Fruit fly (Drosophila melanogaster) whole organism, embryonic: ENCODE measurements around the gene Sf3a2.

Experiments
- BEAF-32 ChIP-seq: fragments of 200-800 bp; sonication (Bioruptor generic); optimal IDR thresholded peaks from 3 replicates; lab custom pipeline; 2017; ENCODE audit warnings: missing biosample characterization, missing genetic modification characterization, mild to moderate bottlenecking, moderate library complexity, missing genetic modification reagents
- CG10321 ChIP-seq: fragments of 200-800 bp; sonication (Bioruptor generic); IDR thresholded peaks from 2 replicates; pipeline ENCODE4 v1.3.6; 2022; ENCODE audit warnings: missing biosample characterization, missing genetic modification characterization
- CG12104 ChIP-seq: fragments of 200-800 bp; sonication (Bioruptor generic); optimal IDR thresholded peaks from 3 replicates; lab custom pipeline; 2016; ENCODE audit warnings: missing biosample characterization, missing genetic modification characterization
- CG12236 ChIP-seq: fragments of 200-800 bp; sonication (Bioruptor generic); optimal IDR thresholded peaks from 2 replicates; lab custom pipeline; 2016; ENCODE audit warnings: missing biosample characterization, missing genetic modification characterization
- CG13287 ChIP-seq: fragments of 200-800 bp; sonication (Bioruptor generic); IDR thresholded peaks from 2 replicates; pipeline ENCODE4 v1.3.6; 2022; ENCODE audit warnings: missing biosample characterization, missing genetic modification characterization; ENCODE audit not compliant: partially characterized antibody
- CG15601 ChIP-seq: fragments of 200-800 bp; sonication (Bioruptor generic); optimal IDR thresholded peaks from 3 replicates; lab custom pipeline; 2019; ENCODE audit warnings: missing biosample characterization, mild to moderate bottlenecking, missing genetic modification characterization, moderate library complexity
- CG17359 ChIP-seq: fragments of 200-800 bp; sonication (Bioruptor generic); optimal IDR thresholded peaks from 3 replicates; lab custom pipeline; 2018; ENCODE audit warnings: missing biosample characterization, mild to moderate bottlenecking, missing genetic modification characterization, moderate library complexity
- CG1832 ChIP-seq: fragments of 200-800 bp; sonication (Bioruptor generic); optimal IDR thresholded peaks from 2 replicates; lab custom pipeline; 2017; ENCODE audit warnings: missing biosample characterization, mild to moderate bottlenecking, missing genetic modification characterization, inconsistent platforms
- CG18599 ChIP-seq: fragments of 200-800 bp; sonication (Bioruptor generic); optimal IDR thresholded peaks from 3 replicates; lab custom pipeline; 2017; ENCODE audit warnings: missing biosample characterization, missing genetic modification characterization, mild to moderate bottlenecking, moderate library complexity, missing genetic modification reagents
- CG2678 ChIP-seq: fragments of 200-800 bp; sonication (Bioruptor generic); optimal IDR thresholded peaks from 3 replicates; lab custom pipeline; 2019; ENCODE audit warnings: missing biosample characterization, mild to moderate bottlenecking, missing genetic modification characterization, moderate library complexity
- CG30403 ChIP-seq: fragments of 200-800 bp; sonication (Bioruptor generic); optimal IDR thresholded peaks from 3 replicates; lab custom pipeline; 2016; ENCODE audit warnings: missing biosample characterization, missing genetic modification characterization
- CG3065 ChIP-seq: fragments of 200-800 bp; sonication (Bioruptor generic); optimal IDR thresholded peaks from 2 replicates; lab custom pipeline; 2016; ENCODE audit warnings: missing biosample characterization, missing genetic modification characterization
- CG31441 ChIP-seq: fragments of 200-800 bp; sonication (Bioruptor generic); IDR thresholded peaks from 2 replicates; pipeline ENCODE4 v1.3.6; 2022; ENCODE audit warnings: missing biosample characterization, missing genetic modification characterization
- CG3847 ChIP-seq: fragments of 200-800 bp; sonication (Bioruptor generic); IDR thresholded peaks from 2 replicates; pipeline ENCODE4 v1.3.6; 2022; ENCODE audit warnings: missing biosample characterization, missing genetic modification characterization
- CG4617 ChIP-seq: fragments of 200-800 bp; sonication (Bioruptor generic); optimal IDR thresholded peaks from 3 replicates; lab custom pipeline; 2016; ENCODE audit warnings: missing biosample characterization, missing genetic modification characterization, borderline replicate concordance
- CG5953 ChIP-seq: fragments of 200-800 bp; sonication (Bioruptor generic); IDR thresholded peaks from 2 replicates; pipeline ENCODE4 v1.3.6; 2022; ENCODE audit warnings: missing biosample characterization, missing genetic modification characterization
- CG8089 ChIP-seq: fragments of 200-800 bp; sonication (Bioruptor generic); optimal IDR thresholded peaks from 3 replicates; lab custom pipeline; 2016; ENCODE audit warnings: missing biosample characterization, missing genetic modification characterization
- Camta ChIP-seq: fragments of 200-800 bp; sonication (Bioruptor generic); optimal IDR thresholded peaks from 2 replicates; lab custom pipeline; 2016; ENCODE audit warnings: missing biosample characterization, missing genetic modification characterization
- Doc2 ChIP-seq: fragments of 200-800 bp; sonication (Bioruptor generic); IDR thresholded peaks from 2 replicates; pipeline ENCODE4 v1.3.6; 2022; ENCODE audit warnings: missing biosample characterization, missing genetic modification characterization
- GATAe ChIP-seq: fragments of 200-800 bp; sonication (Bioruptor generic); conservative IDR thresholded peaks from 2 replicates; pipeline ENCODE4 v1.3.6; 2022; ENCODE audit warnings: missing biosample characterization, missing genetic modification characterization
- HHEX ChIP-seq: fragments of 200-800 bp; sonication (Bioruptor generic); optimal IDR thresholded peaks from 3 replicates; lab custom pipeline; 2017; ENCODE audit warnings: missing biosample characterization, mild to moderate bottlenecking, missing genetic modification characterization, missing genetic modification reagents
- HmgZ ChIP-seq: fragments of 200-800 bp; sonication (Bioruptor generic); optimal IDR thresholded peaks from 2 replicates; lab custom pipeline; 2018; ENCODE audit warnings: missing biosample characterization, mild to moderate bottlenecking, missing genetic modification characterization
- Lpt ChIP-seq: fragments of >200 bp; optimal IDR thresholded peaks from 2 replicates; lab custom pipeline; 2018; ENCODE audit warnings: missing biosample characterization, missing genetic modification characterization
- Nf-YC ChIP-seq: fragments of 200-800 bp; optimal IDR thresholded peaks from 3 replicates; lab custom pipeline; 2019; ENCODE audit warnings: missing biosample characterization, mild to moderate bottlenecking, missing genetic modification characterization, moderate library complexity
- Ptx1 ChIP-seq: fragments of 200-800 bp; sonication (Bioruptor generic); IDR thresholded peaks from 2 replicates; pipeline ENCODE4 v1.3.6; 2022; ENCODE audit warnings: missing biosample characterization, missing genetic modification characterization
- Six4 ChIP-seq: fragments of 200-800 bp; sonication (Bioruptor generic); optimal IDR thresholded peaks from 2 replicates; lab custom pipeline; 2016; ENCODE audit warnings: missing biosample characterization, missing genetic modification characterization
- Vsx1 ChIP-seq: fragments of 200-800 bp; sonication (Bioruptor generic); optimal IDR thresholded peaks from 2 replicates; lab custom pipeline; 2017; ENCODE audit warnings: missing biosample characterization, mild to moderate bottlenecking, missing genetic modification characterization, missing genetic modification reagents
- abd-A ChIP-seq: fragments of 200-800 bp; sonication (Bioruptor generic); optimal IDR thresholded peaks from 3 replicates; lab custom pipeline; 2019; ENCODE audit warnings: missing biosample characterization, mild to moderate bottlenecking, missing genetic modification characterization, moderate library complexity
- bigmax ChIP-seq: fragments of 200-800 bp; sonication (Bioruptor generic); optimal IDR thresholded peaks from 2 replicates; lab custom pipeline; 2018; ENCODE audit warnings: missing biosample characterization, mild to moderate bottlenecking, missing genetic modification characterization
- bsh ChIP-seq, 2 experiments: fragments of 200-800 bp; sonication (Bioruptor generic); optimal IDR thresholded peaks; 2 replicates each; lab custom pipeline; 2017 to 2018; ENCODE audit warnings: mild to moderate bottlenecking in 2 of 2, missing biosample characterization in 2 of 2, missing genetic modification characterization in 2 of 2, moderate library complexity in 1 of 2
- chinmo ChIP-seq: fragments of 200-800 bp; sonication (Bioruptor generic); IDR thresholded peaks from 4 replicates; pipeline ENCODE4 v1.3.6; 2022; ENCODE audit warnings: missing biosample characterization, missing genetic modification characterization; ENCODE audit not compliant: partially characterized antibody
- chn ChIP-seq: fragments of 200-800 bp; sonication (Bioruptor generic); optimal IDR thresholded peaks from 2 replicates; lab custom pipeline; 2016; ENCODE audit warnings: missing biosample characterization, missing genetic modification characterization
- cwo ChIP-seq: fragments of 200-800 bp; sonication (Bioruptor generic); optimal IDR thresholded peaks from 3 replicates; lab custom pipeline; 2017; ENCODE audit warnings: missing biosample characterization, missing genetic modification characterization, mild to moderate bottlenecking, moderate library complexity, missing genetic modification reagents
- dmrt99B ChIP-seq: fragments of 200-800 bp; sonication (Bioruptor generic); optimal IDR thresholded peaks from 2 replicates; lab custom pipeline; 2018; ENCODE audit warnings: missing biosample characterization, mild to moderate bottlenecking, missing genetic modification characterization, moderate library complexity
- fd102C ChIP-seq: fragments of 200-800 bp; sonication (Bioruptor generic); optimal IDR thresholded peaks from 2 replicates; lab custom pipeline; 2018; ENCODE audit warnings: missing biosample characterization, mild to moderate bottlenecking, missing genetic modification characterization, moderate library complexity
- fru ChIP-seq: fragments of >200 bp; optimal IDR thresholded peaks from 2 replicates; lab custom pipeline; 2017
- gem ChIP-seq: fragments of 200-800 bp; sonication (Bioruptor generic); optimal IDR thresholded peaks from 2 replicates; lab custom pipeline; 2019; ENCODE audit warnings: missing biosample characterization, mild to moderate bottlenecking, missing genetic modification characterization, moderate library complexity
- ham ChIP-seq: fragments of 200-800 bp; sonication (Bioruptor generic); IDR thresholded peaks from 2 replicates; pipeline ENCODE4 v1.3.6; 2022; ENCODE audit warnings: missing biosample characterization, missing genetic modification characterization
- klu ChIP-seq: fragments of 200-800 bp; sonication (Bioruptor generic); IDR thresholded peaks from 2 replicates; pipeline ENCODE4 v1.3.6; 2022; ENCODE audit warnings: missing biosample characterization, missing genetic modification characterization
- pfk ChIP-seq: fragments of 200-800 bp; sonication (Bioruptor generic); optimal IDR thresholded peaks from 2 replicates; lab custom pipeline; 2018; ENCODE audit warnings: missing biosample characterization, mild to moderate bottlenecking, missing genetic modification characterization, moderate library complexity
- pita ChIP-seq: fragments of 200-800 bp; sonication (Bioruptor generic); optimal IDR thresholded peaks from 2 replicates; lab custom pipeline; 2017; ENCODE audit warnings: missing biosample characterization, mild to moderate bottlenecking, missing genetic modification characterization
- prd ChIP-seq, 3 experiments: fragments of >200 bp in 2 of 3; fragments of 200-800 bp in 1 of 3; sonication (Bioruptor generic) in 1 of 3; optimal IDR thresholded peaks in 2 of 3; IDR thresholded peaks in 1 of 3; 2 replicates in 2 of 3; 3 replicates in 1 of 3; pipeline versions ENCODE4 v1.3.6 to Lab custom; 2017 to 2022; ENCODE audit warnings: missing biosample characterization in 1 of 3, missing genetic modification characterization in 1 of 3
- pum ChIP-seq: fragments of 200-800 bp; sonication (Bioruptor generic); optimal IDR thresholded peaks from 2 replicates; lab custom pipeline; 2016; ENCODE audit warnings: missing biosample characterization, missing genetic modification characterization
- pzg ChIP-seq: fragments of 200-800 bp; sonication (Bioruptor generic); optimal IDR thresholded peaks from 3 replicates; lab custom pipeline; 2018; ENCODE audit warnings: missing biosample characterization, mild to moderate bottlenecking, missing genetic modification characterization, moderate library complexity
- scrt ChIP-seq: fragments of 200-800 bp; sonication (Bioruptor generic); optimal IDR thresholded peaks from 2 replicates; lab custom pipeline; 2018; ENCODE audit warnings: missing biosample characterization, mild to moderate bottlenecking, missing genetic modification characterization, moderate library complexity
- tna ChIP-seq: fragments of 200-800 bp; sonication (Bioruptor generic); IDR thresholded peaks from 2 replicates; pipeline ENCODE4 v1.3.6; 2022; ENCODE audit warnings: missing biosample characterization, missing genetic modification characterization; ENCODE audit not compliant: partially characterized antibody
- twi ChIP-seq: fragments of 200-800 bp; optimal IDR thresholded peaks from 2 replicates; lab custom pipeline; 2019; ENCODE audit warnings: missing biosample characterization, mild to moderate bottlenecking, missing genetic modification characterization, moderate library complexity
- vfl ChIP-seq: fragments of 200-800 bp; sonication (Bioruptor generic); optimal IDR thresholded peaks from 2 replicates; lab custom pipeline; 2016; ENCODE audit warnings: missing biosample characterization, missing genetic modification characterization
- vnd ChIP-seq: fragments of 200-800 bp; sonication (Bioruptor generic); IDR thresholded peaks from 3 replicates; pipeline ENCODE4 v1.3.6; 2022; ENCODE audit warnings: missing biosample characterization, missing genetic modification characterization; ENCODE audit not compliant: partially characterized antibody

Sf3a2 gene

dm6 chr3L:12831290-12831952 is 17.6 kb upstream of the Sf3a2 start (continued):
- no peak for TF ChIP-seq abd-A (tag; lab: Kevin White, UChicago)
- no peak for TF ChIP-seq Doc2 (GFP tag; lab: Robert Waterston, UW)
- TF ChIP-seq fru: no peak
- TF ChIP-seq CG8089: no peak
- TF ChIP-seq twi (tag; lab: Kevin White, UChicago): no peak
- no peak for TF ChIP-seq bigmax (GFP tag; lab: Kevin White, UChicago)
- no peak for TF ChIP-seq CG12104 (GFP tag; lab: Kevin White, UChicago)
- TF ChIP-seq Six4 (GFP tag; lab: Kevin White, UChicago): peak; percentile 19
- TF ChIP-seq CG15601 (tag; lab: Kevin White, UChicago): no peak
- no peak for TF ChIP-seq CG12236 (GFP tag; lab: Kevin White, UChicago)
- TF ChIP-seq CG18599: peak; percentile 36
- peak; percentile 74 for TF ChIP-seq CG30403 (GFP tag; lab: Kevin White, UChicago)
- TF ChIP-seq CG13287 (GFP tag; lab: Robert Waterston, UW): no peak
- TF ChIP-seq Ptx1 (GFP tag; lab: Robert Waterston, UW): peak; percentile 67
- TF ChIP-seq Lpt (GFP tag; lab: Kevin White, UChicago): no peak
- TF ChIP-seq CG3065 (GFP tag; lab: Kevin White, UChicago): no peak
- TF ChIP-seq fd102C (GFP tag; lab: Kevin White, UChicago): no peak
- TF ChIP-seq CG4617: no peak
- no peak for TF ChIP-seq vnd
- TF ChIP-seq Vsx1: no peak
- TF ChIP-seq pzg: no peak
- peak; percentile 12 for TF ChIP-seq Camta (GFP tag; lab: Kevin White, UChicago)
- TF ChIP-seq GATAe (GFP tag; lab: Robert Waterston, UW): no peak
- no peak for TF ChIP-seq CG5953 (GFP tag; lab: Robert Waterston, UW)
- peak; percentile 39 for TF ChIP-seq cwo (GFP tag; lab: Kevin White, UChicago)
- peak; percentile 75 for TF ChIP-seq gem (tag; lab: Kevin White, UChicago)
- peak; percentile 24 for TF ChIP-seq chn (GFP tag; lab: Kevin White, UChicago)
- TF ChIP-seq Nf-YC (tag; lab: Kevin White, UChicago): no peak
- TF ChIP-seq CG2678: peak; percentile 66
- TF ChIP-seq pum: no peak
- 0 out of 2 replicates have a peak, but pooled peaks have one; percentile 26 for TF ChIP-seq ham (GFP tag; lab: Robert Waterston, UW)
- TF ChIP-seq prd (optimal IDR thresholded peaks at IDR 0.05; lab: Kevin White, UChicago): no peak
- TF ChIP-seq prd (GFP tag; IDR thresholded peaks at IDR 0.05; lab: Robert Waterston, UW): peak; percentile 74; the same call in 2 of the 3 replicates
- TF ChIP-seq CG31441 (GFP tag; lab: Robert Waterston, UW): peak; percentile 53
- TF ChIP-seq chinmo (GFP tag; lab: Robert Waterston, UW): no peak
- TF ChIP-seq dmrt99B (tag; lab: Kevin White, UChicago): peak; percentile 68
- TF ChIP-seq pita (GFP tag; lab: Kevin White, UChicago): no peak
- no peak for TF ChIP-seq pfk (GFP tag; lab: Kevin White, UChicago)
- no peak for TF ChIP-seq scrt (GFP tag; lab: Kevin White, UChicago)
- TF ChIP-seq BEAF-32 (GFP tag; lab: Kevin White, UChicago): no peak
- no peak for TF ChIP-seq vfl
- peak; percentile 15 for TF ChIP-seq HmgZ (tag; lab: Kevin White, UChicago)
- TF ChIP-seq tna (GFP tag; lab: Robert Waterston, UW): no peak
- no peak for TF ChIP-seq klu (GFP tag; lab: Robert Waterston, UW)
- peak; percentile 14 for TF ChIP-seq HHEX
- TF ChIP-seq CG1832 (GFP tag; lab: Kevin White, UChicago): no peak
- TF ChIP-seq bsh (GFP tag; optimal IDR thresholded peaks at IDR 0.05; lab: Kevin White, UChicago): peak; percentile 46 to 64
- peak; percentile 39; the same call in 1 of the 2 replicates for TF ChIP-seq CG3847 (GFP tag; lab: Robert Waterston, UW)
- no peak for TF ChIP-seq CG10321 (GFP tag; lab: Robert Waterston, UW)
- TF ChIP-seq CG17359: peak; percentile 60
